Fruit fly (Drosophila melanogaster): ENCODE data around the gene CG14947.

- TF ChIP-seq h (GFP tag; optimal IDR thresholded peaks at IDR 0.05) (no peak), GATAd (GFP tag; optimal IDR thresholded peaks at IDR 0.05) (no peak), usp (GFP tag; optimal IDR thresholded peaks at IDR 0.05) (no peak), foxo (GFP tag; optimal IDR thresholded peaks at IDR 0.05) (no peak), Mio (GFP tag; optimal IDR thresholded peaks at IDR 0.05) (no peak), OdsH (GFP tag; optimal IDR thresholded peaks at IDR 0.05) (no peak)
Observed at dm6 chr2L:12040510-12040909, 35.4 kb upstream of the CG14947 start, which contains the start of gene CG6766.
